Fruit fly (Drosophila melanogaster): Measurements from ENCODE around the gene Cog8.

DNA sequence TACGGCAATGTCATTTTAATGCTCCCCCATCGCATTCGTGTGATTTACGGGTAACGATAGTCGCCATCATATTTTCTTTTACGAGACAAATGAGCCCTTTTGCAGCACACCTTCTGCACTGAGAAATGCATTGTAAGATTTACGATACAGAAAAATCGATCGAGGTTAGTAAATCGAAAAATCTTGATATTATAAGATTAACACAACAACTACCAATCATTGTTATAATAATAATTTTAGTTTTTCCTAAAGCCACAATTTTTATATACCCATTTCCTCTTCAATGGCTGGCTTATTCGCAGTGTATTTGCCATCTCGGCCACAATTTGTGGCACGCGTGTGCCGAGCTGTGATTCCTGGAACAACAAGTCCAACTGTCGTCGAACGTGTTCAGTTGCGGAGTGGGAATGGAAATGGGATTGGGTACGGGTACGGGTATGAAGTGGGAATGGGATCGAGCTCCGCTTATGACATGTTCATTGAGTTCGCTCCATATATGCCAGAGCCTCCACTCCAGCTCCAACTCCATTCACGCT, 26.7 kb downstream of the Cog8 start:
- TF ChIP-seq Hr39 (optimal IDR thresholded peaks at IDR 0.05) (no peak), peb (GFP tag; IDR thresholded peaks at IDR 0.05) (no peak), CG9817 (tag; optimal IDR thresholded peaks at IDR 0.05) (no peak), CG17361 (GFP tag; IDR thresholded peaks at IDR 0.05) (0 out of 3 replicates have a peak, but pooled peaks have one; percentile 39), klu (GFP tag; IDR thresholded peaks at IDR 0.05) (no peak), CG9727 (GFP tag; optimal IDR thresholded peaks at IDR 0.05) (peak; percentile 49), E2f1 (GFP tag; IDR thresholded peaks at IDR 0.05) (no peak), CG8359 (GFP tag; optimal IDR thresholded peaks at IDR 0.05; ENCODE audit: borderline replicate concordance) (no peak), gcm2 (GFP tag; optimal IDR thresholded peaks at IDR 0.05) (no peak), bsh (GFP tag; optimal IDR thresholded peaks at IDR 0.05) (peak in 1 of 2 experiments; percentile 51), bab2 (GFP tag; optimal IDR thresholded peaks at IDR 0.05) (no peak), CG9215 (GFP tag; IDR thresholded peaks at IDR 0.05) (no peak), cad (GFP tag; optimal IDR thresholded peaks at IDR 0.05) (no peak), fd64A (GFP tag; optimal IDR thresholded peaks at IDR 0.05) (no peak)
